Worm (Caenorhabditis elegans) whole organism, midembryonic: Measurements from ENCODE around the gene Y51B9A.6.

Experiments used
- ref-1 ChIP-seq: fragments of 200-800 bp; sonication (Bioruptor generic); conservative IDR thresholded peaks from 2 replicates; pipeline ENCODE4 v1.3.6; 2022; ENCODE audit warnings: missing genetic modification reagents, missing genetic modification characterization, missing compliant biosample characterization
- ztf-23 ChIP-seq: fragments of 200-800 bp; sonication (Bioruptor generic); IDR thresholded peaks from 2 replicates; pipeline ENCODE4 v1.3.6; 2022; ENCODE audit warnings: missing genetic modification reagents, missing genetic modification characterization, missing compliant biosample characterization

DNA sequence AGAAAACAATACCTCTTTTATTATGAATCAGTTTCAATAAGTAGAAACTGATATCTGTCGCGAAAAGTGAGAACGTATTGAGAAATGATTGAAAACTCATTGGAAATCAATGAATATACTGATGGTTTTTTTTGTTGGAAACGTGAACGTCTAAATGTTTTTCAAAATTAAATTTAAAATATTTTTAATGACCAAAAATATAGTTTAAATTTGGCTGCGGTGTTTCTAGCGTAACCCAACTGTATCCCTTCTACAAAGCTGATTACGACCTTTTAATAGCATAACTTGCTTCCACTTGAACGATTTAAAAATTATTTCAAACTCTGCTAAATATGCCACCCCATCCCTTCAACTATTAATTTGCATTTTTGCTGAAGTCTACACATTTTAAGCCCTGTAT, 8.5 kb upstream of the Y51B9A.6 start, which contains the start of gene M176.9:
- TF ChIP-seq ztf-23 (GFP tag; lab: Robert Waterston, UW) (no peak), ref-1 (GFP tag; lab: Robert Waterston, UW) (no peak)
